Fruit fly (Drosophila melanogaster) whole organism, embryonic: ENCODE measurements around the gene Sec23.

Source experiments
- Ada2b ChIP-seq: fragments of 200-800 bp; sonication (Bioruptor generic); IDR thresholded peaks from 2 replicates; pipeline ENCODE4 v1.3.6; 2022; ENCODE audit warnings: missing biosample characterization, missing genetic modification characterization
- Bdp1 ChIP-seq: fragments of 200-800 bp; sonication (Bioruptor generic); optimal IDR thresholded peaks from 3 replicates; lab custom pipeline; 2016; ENCODE audit warnings: missing biosample characterization, missing genetic modification characterization
- CG11456 ChIP-seq: fragments of 200-800 bp; sonication (Bioruptor generic); IDR thresholded peaks from 3 replicates; pipeline ENCODE4 v1.3.6; 2022; ENCODE audit warnings: missing biosample characterization, missing genetic modification characterization
- CG12071 ChIP-seq: fragments of 200-800 bp; sonication (Bioruptor generic); optimal IDR thresholded peaks from 3 replicates; lab custom pipeline; 2018; ENCODE audit warnings: missing biosample characterization, mild to moderate bottlenecking, missing genetic modification characterization
- CG1233 ChIP-seq: fragments of 200-800 bp; sonication (Bioruptor generic); optimal IDR thresholded peaks from 4 replicates; lab custom pipeline; 2018; ENCODE audit warnings: missing biosample characterization, mild to moderate bottlenecking, missing genetic modification characterization
- CG12942 ChIP-seq: fragments of 200-800 bp; sonication (Bioruptor generic); optimal IDR thresholded peaks from 3 replicates; lab custom pipeline; 2016; ENCODE audit warnings: missing biosample characterization, missing genetic modification characterization
- CG14050 ChIP-seq: fragments of 200-800 bp; sonication (Bioruptor generic); IDR thresholded peaks from 3 replicates; pipeline ENCODE4 v1.3.6; 2022; ENCODE audit warnings: missing biosample characterization, missing genetic modification characterization
- CG15011 ChIP-seq: fragments of 200-800 bp; sonication (Bioruptor generic); optimal IDR thresholded peaks from 3 replicates; lab custom pipeline; 2018; ENCODE audit warnings: missing biosample characterization, mild to moderate bottlenecking, missing genetic modification characterization
- CG16813 ChIP-seq: fragments of 200-800 bp; sonication (Bioruptor generic); IDR thresholded peaks from 3 replicates; pipeline ENCODE4 v1.3.6; 2022; ENCODE audit warnings: missing biosample characterization, missing genetic modification characterization; ENCODE audit not compliant: partially characterized antibody
- CG2120 ChIP-seq: fragments of 200-800 bp; sonication (Bioruptor generic); optimal IDR thresholded peaks from 3 replicates; lab custom pipeline; 2016; ENCODE audit warnings: missing biosample characterization, missing genetic modification characterization
- CG2678 ChIP-seq: fragments of 200-800 bp; sonication (Bioruptor generic); optimal IDR thresholded peaks from 3 replicates; lab custom pipeline; 2019; ENCODE audit warnings: missing biosample characterization, mild to moderate bottlenecking, missing genetic modification characterization, moderate library complexity
- CG3281 ChIP-seq: fragments of 200-800 bp; sonication (Bioruptor generic); optimal IDR thresholded peaks from 3 replicates; lab custom pipeline; 2017; ENCODE audit warnings: missing biosample characterization, mild to moderate bottlenecking, missing genetic modification characterization
- CG3838 ChIP-seq: fragments of 200-800 bp; sonication (Bioruptor generic); optimal IDR thresholded peaks from 3 replicates; lab custom pipeline; 2016; ENCODE audit warnings: missing biosample characterization, missing genetic modification characterization
- CG42726 ChIP-seq: fragments of 200-800 bp; sonication (Bioruptor generic); IDR thresholded peaks from 2 replicates; pipeline ENCODE4 v1.3.6; 2022; ENCODE audit warnings: missing biosample characterization, missing genetic modification characterization; ENCODE audit not compliant: partially characterized antibody
- CG4617 ChIP-seq: fragments of 200-800 bp; sonication (Bioruptor generic); optimal IDR thresholded peaks from 3 replicates; lab custom pipeline; 2016; ENCODE audit warnings: missing biosample characterization, missing genetic modification characterization, borderline replicate concordance
- CG5180 ChIP-seq: fragments of 200-800 bp; sonication (Bioruptor generic); optimal IDR thresholded peaks from 3 replicates; lab custom pipeline; 2017; ENCODE audit warnings: missing biosample characterization, missing genetic modification characterization, mild to moderate bottlenecking, moderate library complexity, missing genetic modification reagents
- CG6854 ChIP-seq: fragments of 200-800 bp; sonication (Bioruptor generic); optimal IDR thresholded peaks from 3 replicates; lab custom pipeline; 2017; ENCODE audit warnings: missing biosample characterization, mild to moderate bottlenecking, missing genetic modification characterization
- CG9609 ChIP-seq: fragments of 200-800 bp; sonication (Bioruptor generic); optimal IDR thresholded peaks from 3 replicates; lab custom pipeline; 2016; ENCODE audit warnings: missing biosample characterization, missing genetic modification characterization
- CG9817 ChIP-seq: fragments of 200-800 bp; sonication (Bioruptor generic); optimal IDR thresholded peaks from 2 replicates; lab custom pipeline; 2018; ENCODE audit warnings: missing biosample characterization, mild to moderate bottlenecking, missing genetic modification characterization, moderate library complexity
- D19B ChIP-seq: fragments of 200-800 bp; sonication (Bioruptor generic); optimal IDR thresholded peaks from 2 replicates; lab custom pipeline; 2017; ENCODE audit warnings: missing biosample characterization, mild to moderate bottlenecking, missing genetic modification characterization
- Doc3 ChIP-seq: fragments of 200-800 bp; sonication (Bioruptor generic); IDR thresholded peaks from 3 replicates; pipeline ENCODE4 v1.3.6; 2022; ENCODE audit warnings: missing biosample characterization, missing genetic modification characterization; ENCODE audit not compliant: partially characterized antibody
- Drgx ChIP-seq: fragments of 200-800 bp; sonication (Bioruptor generic); IDR thresholded peaks from 2 replicates; pipeline ENCODE4 v1.3.6; 2022; ENCODE audit warnings: missing biosample characterization, missing genetic modification characterization
- HmgD ChIP-seq: fragments of 200-800 bp; sonication (Bioruptor generic); optimal IDR thresholded peaks from 3 replicates; lab custom pipeline; 2016; ENCODE audit warnings: missing biosample characterization, missing genetic modification characterization
- Lim3 ChIP-seq: fragments of 200-800 bp; sonication (Bioruptor generic); IDR thresholded peaks from 2 replicates; pipeline ENCODE4 v1.3.6; 2022; ENCODE audit warnings: missing biosample characterization, missing genetic modification characterization
- MBD-R2 ChIP-seq: fragments of 200-800 bp; sonication (Bioruptor generic); IDR thresholded peaks from 2 replicates; pipeline ENCODE4 v1.3.6; 2022; ENCODE audit warnings: missing biosample characterization, missing genetic modification characterization
- MTF-1 ChIP-seq: fragments of 200-800 bp; sonication (Bioruptor generic); optimal IDR thresholded peaks from 2 replicates; lab custom pipeline; 2018; ENCODE audit warnings: missing biosample characterization, mild to moderate bottlenecking, missing genetic modification characterization, borderline replicate concordance
- Myb ChIP-seq: fragments of 200-800 bp; sonication (Bioruptor generic); optimal IDR thresholded peaks from 2 replicates; lab custom pipeline; 2016; ENCODE audit warnings: missing biosample characterization, missing genetic modification characterization
- NFAT ChIP-seq: fragments of 200-800 bp; sonication (Bioruptor generic); IDR thresholded peaks from 2 replicates; pipeline ENCODE4 v1.3.6; 2022; ENCODE audit warnings: missing biosample characterization, missing genetic modification characterization
- Usf ChIP-seq: fragments of 200-800 bp; sonication (Bioruptor generic); optimal IDR thresholded peaks from 2 replicates; lab custom pipeline; 2017; ENCODE audit warnings: missing genotype, missing biosample characterization, missing genetic modification characterization
- Vsx1 ChIP-seq: fragments of 200-800 bp; sonication (Bioruptor generic); optimal IDR thresholded peaks from 2 replicates; lab custom pipeline; 2017; ENCODE audit warnings: missing biosample characterization, mild to moderate bottlenecking, missing genetic modification characterization, missing genetic modification reagents
- aop ChIP-seq: fragments of 200-800 bp; sonication (Bioruptor generic); IDR thresholded peaks from 2 replicates; pipeline ENCODE4 v1.3.6; 2022; ENCODE audit warnings: missing biosample characterization, missing genetic modification characterization
- bowl ChIP-seq: fragments of 200-800 bp; sonication (Bioruptor generic); IDR thresholded peaks from 2 replicates; pipeline ENCODE4 v1.3.6; 2022; ENCODE audit warnings: missing biosample characterization, missing genetic modification characterization
- cas ChIP-seq: fragments of 200-800 bp; sonication (Bioruptor generic); IDR thresholded peaks from 2 replicates; pipeline ENCODE4 v1.3.6; 2022; ENCODE audit warnings: missing biosample characterization, missing genetic modification characterization
- dmrt11E ChIP-seq: fragments of 200-800 bp; sonication (Bioruptor generic); optimal IDR thresholded peaks from 3 replicates; lab custom pipeline; 2018; ENCODE audit warnings: missing biosample characterization, mild to moderate bottlenecking, missing genetic modification characterization, moderate library complexity
- dysf ChIP-seq: fragments of 200-800 bp; sonication (Bioruptor generic); IDR thresholded peaks from 3 replicates; pipeline ENCODE4 v1.3.6; 2022; ENCODE audit warnings: missing biosample characterization, missing genetic modification characterization
- exex ChIP-seq: fragments of 200-800 bp; sonication (Bioruptor generic); optimal IDR thresholded peaks from 4 replicates; lab custom pipeline; 2018; ENCODE audit warnings: missing biosample characterization, mild to moderate bottlenecking, missing genetic modification characterization, moderate library complexity
- gfzf ChIP-seq: fragments of 200-800 bp; sonication (Bioruptor generic); optimal IDR thresholded peaks from 2 replicates; lab custom pipeline; 2016; ENCODE audit warnings: missing biosample characterization, mild to moderate bottlenecking, missing genetic modification characterization, moderate library complexity
- hbn ChIP-seq: fragments of 200-800 bp; sonication (Bioruptor generic); IDR thresholded peaks from 2 replicates; pipeline ENCODE4 v1.3.6; 2022; ENCODE audit warnings: missing biosample characterization, missing genetic modification characterization; ENCODE audit not compliant: partially characterized antibody
- inv ChIP-seq: fragments of 200-800 bp; sonication (Bioruptor generic); IDR thresholded peaks from 2 replicates; pipeline ENCODE4 v1.3.6; 2022; ENCODE audit warnings: missing biosample characterization, missing genetic modification characterization; ENCODE audit not compliant: partially characterized antibody
- lmd ChIP-seq: fragments of 200-800 bp; sonication (Bioruptor generic); IDR thresholded peaks from 2 replicates; pipeline ENCODE4 v1.3.6; 2022; ENCODE audit warnings: missing biosample characterization, missing genetic modification characterization
- nom ChIP-seq: fragments of 200-800 bp; sonication (Bioruptor generic); optimal IDR thresholded peaks from 2 replicates; lab custom pipeline; 2017; ENCODE audit warnings: missing biosample characterization, missing genetic modification characterization, mild to moderate bottlenecking, moderate library complexity, missing genetic modification reagents
- pho ChIP-seq: fragments of 200-800 bp; sonication (Bioruptor generic); optimal IDR thresholded peaks from 2 replicates; lab custom pipeline; 2016; ENCODE audit warnings: missing biosample characterization, missing genetic modification characterization
- ranshi ChIP-seq: fragments of 200-800 bp; sonication (Bioruptor generic); IDR thresholded peaks from 2 replicates; pipeline ENCODE4 v1.3.6; 2022; ENCODE audit warnings: missing biosample characterization, missing genetic modification characterization
- shn ChIP-seq: fragments of 200-800 bp; sonication (Bioruptor generic); optimal IDR thresholded peaks from 3 replicates; lab custom pipeline; 2016; ENCODE audit warnings: missing biosample characterization, missing genetic modification characterization
- ssp ChIP-seq: fragments of 200-800 bp; sonication (Bioruptor generic); IDR thresholded peaks from 2 replicates; pipeline ENCODE4 v1.3.6; 2022; ENCODE audit warnings: missing biosample characterization, missing genetic modification characterization
- ttk ChIP-seq: fragments of 200-800 bp; sonication (Bioruptor generic); IDR thresholded peaks from 2 replicates; pipeline ENCODE4 v2.1.2; 2022; ENCODE audit warnings: missing biosample characterization, missing genetic modification characterization
- wor ChIP-seq: fragments of 200-800 bp; sonication (Bioruptor generic); IDR thresholded peaks from 2 replicates; pipeline ENCODE4 v1.3.6; 2022; ENCODE audit warnings: missing biosample characterization, missing genetic modification characterization
- zen ChIP-seq: fragments of 200-800 bp; sonication (Bioruptor generic); optimal IDR thresholded peaks from 3 replicates; lab custom pipeline; 2018; ENCODE audit warnings: missing biosample characterization, mild to moderate bottlenecking, missing genetic modification characterization, moderate library complexity
- zfh2 ChIP-seq: fragments of 200-800 bp; sonication (Bioruptor generic); optimal IDR thresholded peaks from 2 replicates; lab custom pipeline; 2016; ENCODE audit warnings: missing biosample characterization, missing genetic modification characterization

Gene Sec23

DNA sequence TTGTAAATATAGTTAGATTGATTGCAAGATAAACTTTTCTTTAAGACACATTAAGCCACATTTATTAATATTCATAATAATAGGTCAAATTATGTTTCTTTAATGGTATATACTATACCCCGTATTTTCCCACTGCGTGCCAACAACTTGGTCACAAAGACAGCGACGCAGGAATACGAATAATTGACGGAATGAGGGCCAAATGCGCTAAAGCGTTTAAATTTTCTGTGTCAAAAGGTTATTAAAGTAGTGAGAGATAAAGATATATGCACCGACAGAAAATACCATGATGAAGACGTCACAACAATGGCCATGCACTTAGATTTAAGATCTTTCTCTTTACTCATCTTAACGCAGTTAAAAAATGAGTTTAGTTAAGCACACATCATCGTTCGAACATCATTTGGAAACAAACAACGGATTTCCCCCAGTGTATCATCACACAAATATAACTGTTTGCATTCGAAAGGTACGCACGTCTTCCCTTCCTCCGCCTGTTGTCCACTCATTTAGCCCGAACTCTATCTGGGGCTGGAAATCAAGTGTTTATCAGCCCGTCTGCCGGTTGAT, 28.4 kb upstream of the Sec23 start (continued):
- peak; percentile 59 for TF ChIP-seq CG1233
- no peak for TF ChIP-seq inv (GFP tag; lab: Robert Waterston, UW)
- TF ChIP-seq CG42726, result no peak
- no peak for TF ChIP-seq ssp (GFP tag; lab: Robert Waterston, UW)
- TF ChIP-seq ranshi, result peak; percentile 65; the same call in 1 of the 2 replicates
- TF ChIP-seq bowl (GFP tag; lab: Robert Waterston, UW), result 0 out of 2 replicates have a peak, but pooled peaks have one; percentile 14
- peak; percentile 57 for TF ChIP-seq CG9609 (GFP tag; lab: Kevin White, UChicago)
- TF ChIP-seq CG9817 (tag; lab: Kevin White, UChicago), result peak; percentile 17
- peak; percentile 21 for TF ChIP-seq zen (tag; lab: Kevin White, UChicago)
- TF ChIP-seq exex (tag; lab: Kevin White, UChicago), result peak; percentile 18
- TF ChIP-seq CG3838, result no peak
- TF ChIP-seq CG4617 (GFP tag; lab: Kevin White, UChicago), result peak; percentile 23
- TF ChIP-seq lmd (GFP tag; lab: Robert Waterston, UW), result peak; percentile 69
- TF ChIP-seq Doc3 (GFP tag; lab: Robert Waterston, UW), result no peak
- no peak for TF ChIP-seq gfzf
- peak; percentile 15; the same call in 1 of the 2 replicates for TF ChIP-seq wor
- TF ChIP-seq nom, result no peak
- TF ChIP-seq CG2678 (tag; lab: Kevin White, UChicago), result peak; percentile 80
- peak; percentile 53 for TF ChIP-seq Myb (GFP tag; lab: Kevin White, UChicago)
- peak; percentile 49; the same call in 1 of the 2 replicates for TF ChIP-seq Drgx (GFP tag; lab: Robert Waterston, UW)
- no peak for TF ChIP-seq aop (GFP tag; lab: Robert Waterston, UW)
- TF ChIP-seq Bdp1 (GFP tag; lab: Kevin White, UChicago), result no peak
- 0 out of 2 replicates have a peak, but pooled peaks have one; percentile 46 for TF ChIP-seq Ada2b (GFP tag; lab: Robert Waterston, UW)
- TF ChIP-seq MBD-R2 (GFP tag; lab: Robert Waterston, UW), result no peak; the same call in 1 of the 2 replicates
- peak; percentile 6 for TF ChIP-seq Usf (GFP tag; lab: Kevin White, UChicago)
- no peak for TF ChIP-seq CG14050 (GFP tag; lab: Robert Waterston, UW)
- TF ChIP-seq shn (GFP tag; lab: Kevin White, UChicago), result peak; percentile 40
- TF ChIP-seq CG12071 (GFP tag; lab: Kevin White, UChicago), result no peak
- TF ChIP-seq NFAT (GFP tag; lab: Robert Waterston, UW), result peak; percentile 52; the same call in 1 of the 2 replicates
- TF ChIP-seq cas (GFP tag; lab: Robert Waterston, UW), result no peak
- peak; percentile 63 for TF ChIP-seq CG2120 (GFP tag; lab: Kevin White, UChicago)
- TF ChIP-seq dysf, result peak; percentile 70
- TF ChIP-seq CG3281, result peak; percentile 3
- peak; percentile 62 for TF ChIP-seq CG5180
- TF ChIP-seq CG11456, result peak; percentile 66; the same call in 1 of the 3 replicates
- TF ChIP-seq pho (GFP tag; lab: Kevin White, UChicago), result peak; percentile 38
- TF ChIP-seq Lim3 (GFP tag; lab: Robert Waterston, UW), result no peak
- TF ChIP-seq zfh2 (GFP tag; lab: Kevin White, UChicago), result peak; percentile 38
- TF ChIP-seq D19B (GFP tag; lab: Kevin White, UChicago), result peak; percentile 38
- TF ChIP-seq dmrt11E (tag; lab: Kevin White, UChicago), result peak; percentile 52
- peak; percentile 49; the same call in 1 of the 2 replicates for TF ChIP-seq ttk
- TF ChIP-seq Vsx1 (GFP tag; lab: Kevin White, UChicago), result peak; percentile 9
- TF ChIP-seq HmgD, result no peak
- TF ChIP-seq CG15011, result no peak
- no peak for TF ChIP-seq hbn (GFP tag; lab: Robert Waterston, UW)
- TF ChIP-seq CG6854 (GFP tag; lab: Kevin White, UChicago), result no peak
- TF ChIP-seq MTF-1 (GFP tag; lab: Kevin White, UChicago), result peak; percentile 25
- TF ChIP-seq CG12942 (GFP tag; lab: Kevin White, UChicago), result peak; percentile 6
- no peak for TF ChIP-seq CG16813 (GFP tag; lab: Robert Waterston, UW)
